Fruit fly (Drosophila melanogaster) whole organism, embryonic: ENCODE measurements around the gene CG15638.

Source experiments
- Aef1 ChIP-seq: fragments of 200-800 bp; sonication (Bioruptor generic); IDR thresholded peaks from 3 replicates; pipeline ENCODE4 v1.3.6; 2022; ENCODE audit warnings: missing biosample characterization, missing genetic modification characterization
- Atf3 ChIP-seq: fragments of 200-800 bp; sonication (Bioruptor generic); optimal IDR thresholded peaks from 3 replicates; lab custom pipeline; 2016; ENCODE audit warnings: missing biosample characterization, missing genetic modification characterization
- CG10267 ChIP-seq: fragments of 200-800 bp; sonication (Bioruptor generic); optimal IDR thresholded peaks from 2 replicates; lab custom pipeline; 2018; ENCODE audit warnings: missing biosample characterization, mild to moderate bottlenecking, missing genetic modification characterization, moderate library complexity
- CG10321 ChIP-seq: fragments of 200-800 bp; sonication (Bioruptor generic); IDR thresholded peaks from 2 replicates; pipeline ENCODE4 v1.3.6; 2022; ENCODE audit warnings: missing biosample characterization, missing genetic modification characterization
- CG10565 ChIP-seq: fragments of 200-800 bp; sonication (Bioruptor generic); optimal IDR thresholded peaks from 3 replicates; lab custom pipeline; 2016; ENCODE audit warnings: missing biosample characterization, mild to moderate bottlenecking, missing genetic modification characterization
- CG11504 ChIP-seq: fragments of 200-800 bp; sonication (Bioruptor generic); optimal IDR thresholded peaks from 3 replicates; lab custom pipeline; 2019; ENCODE audit warnings: missing biosample characterization, mild to moderate bottlenecking, missing genetic modification characterization, moderate library complexity
- CG12071 ChIP-seq: fragments of 200-800 bp; sonication (Bioruptor generic); optimal IDR thresholded peaks from 3 replicates; lab custom pipeline; 2018; ENCODE audit warnings: missing biosample characterization, mild to moderate bottlenecking, missing genetic modification characterization
- CG12391 ChIP-seq: fragments of 200-800 bp; sonication (Bioruptor generic); optimal IDR thresholded peaks from 3 replicates; lab custom pipeline; 2018; ENCODE audit warnings: missing biosample characterization, mild to moderate bottlenecking, missing genetic modification characterization, moderate library complexity
- CG13123 ChIP-seq: fragments of 200-800 bp; sonication (Bioruptor generic); optimal IDR thresholded peaks from 2 replicates; lab custom pipeline; 2016; ENCODE audit warnings: missing biosample characterization, missing genetic modification characterization
- CG17361 ChIP-seq: fragments of 200-800 bp; sonication (Bioruptor generic); IDR thresholded peaks from 3 replicates; pipeline ENCODE4 v1.3.6; 2022; ENCODE audit warnings: missing biosample characterization, missing genetic modification characterization
- CG18476 ChIP-seq: fragments of 200-800 bp; sonication (Bioruptor generic); optimal IDR thresholded peaks from 2 replicates; lab custom pipeline; 2016; ENCODE audit warnings: missing biosample characterization, mild to moderate bottlenecking, missing genetic modification characterization
- CG2116 ChIP-seq: fragments of 200-800 bp; sonication (Bioruptor generic); optimal IDR thresholded peaks from 3 replicates; lab custom pipeline; 2018; ENCODE audit warnings: missing biosample characterization, mild to moderate bottlenecking, missing genetic modification characterization
- CG2712 ChIP-seq: fragments of 200-800 bp; optimal IDR thresholded peaks from 3 replicates; lab custom pipeline; 2019; ENCODE audit warnings: missing biosample characterization, mild to moderate bottlenecking, missing genetic modification characterization, moderate library complexity
- CG2889 ChIP-seq: fragments of 200-800 bp; sonication (Bioruptor generic); IDR thresholded peaks from 3 replicates; pipeline ENCODE4 v1.3.6; 2022; ENCODE audit warnings: missing biosample characterization, missing genetic modification characterization
- CG30431 ChIP-seq: fragments of 200-800 bp; sonication (Bioruptor generic); optimal IDR thresholded peaks from 2 replicates; lab custom pipeline; 2017; ENCODE audit warnings: missing biosample characterization, missing genetic modification characterization
- CG31224 ChIP-seq: fragments of 200-800 bp; sonication (Bioruptor generic); IDR thresholded peaks from 2 replicates; pipeline ENCODE4 v1.3.6; 2022; ENCODE audit warnings: missing biosample characterization, missing genetic modification characterization
- CG32772 ChIP-seq: fragments of 200-800 bp; sonication (Bioruptor generic); IDR thresholded peaks from 2 replicates; pipeline ENCODE4 v1.3.6; 2022; ENCODE audit warnings: missing biosample characterization, missing genetic modification characterization
- CG42726 ChIP-seq: fragments of 200-800 bp; sonication (Bioruptor generic); IDR thresholded peaks from 2 replicates; pipeline ENCODE4 v1.3.6; 2022; ENCODE audit warnings: missing biosample characterization, missing genetic modification characterization; ENCODE audit not compliant: partially characterized antibody
- CG4282 ChIP-seq: fragments of 200-800 bp; sonication (Bioruptor generic); optimal IDR thresholded peaks from 2 replicates; lab custom pipeline; 2016; ENCODE audit warnings: missing biosample characterization, missing genetic modification characterization
- CG4360 ChIP-seq: fragments of 200-800 bp; sonication (Bioruptor generic); IDR thresholded peaks from 2 replicates; pipeline ENCODE4 v1.3.6; 2022; ENCODE audit warnings: missing biosample characterization, missing genetic modification characterization
- CG4404 ChIP-seq: fragments of 200-800 bp; sonication (Bioruptor generic); IDR thresholded peaks from 2 replicates; pipeline ENCODE4 v1.3.6; 2022; ENCODE audit warnings: missing biosample characterization, missing genetic modification characterization
- CG6254 ChIP-seq: fragments of 200-800 bp; sonication (Bioruptor generic); optimal IDR thresholded peaks from 3 replicates; lab custom pipeline; 2017; ENCODE audit warnings: mild to moderate bottlenecking, missing biosample characterization, missing genetic modification reagents, missing genetic modification characterization
- CG7271 ChIP-seq: fragments of 200-800 bp; sonication (Bioruptor generic); optimal IDR thresholded peaks from 2 replicates; lab custom pipeline; 2018; ENCODE audit warnings: missing biosample characterization, mild to moderate bottlenecking, missing genetic modification characterization, moderate library complexity
- CG9876 ChIP-seq: fragments of 200-800 bp; sonication (Bioruptor generic); optimal IDR thresholded peaks from 2 replicates; lab custom pipeline; 2016; ENCODE audit warnings: missing biosample characterization, missing genetic modification characterization
- Chrac-16 ChIP-seq: fragments of 200-800 bp; sonication (Bioruptor generic); optimal IDR thresholded peaks from 3 replicates; lab custom pipeline; 2016; ENCODE audit warnings: missing biosample characterization, missing genetic modification characterization
- D19A ChIP-seq: fragments of 200-800 bp; optimal IDR thresholded peaks from 3 replicates; lab custom pipeline; 2019; ENCODE audit warnings: missing biosample characterization, mild to moderate bottlenecking, missing genetic modification characterization, moderate library complexity
- D19B ChIP-seq: fragments of 200-800 bp; sonication (Bioruptor generic); optimal IDR thresholded peaks from 2 replicates; lab custom pipeline; 2017; ENCODE audit warnings: missing biosample characterization, mild to moderate bottlenecking, missing genetic modification characterization
- Dp ChIP-seq: fragments of 200-800 bp; sonication (Bioruptor generic); optimal IDR thresholded peaks from 2 replicates; lab custom pipeline; 2018; ENCODE audit warnings: missing biosample characterization, mild to moderate bottlenecking, missing genetic modification characterization, moderate library complexity
- HLH4C ChIP-seq: fragments of 200-800 bp; sonication (Bioruptor generic); IDR thresholded peaks from 3 replicates; pipeline ENCODE4 v1.3.6; 2022; ENCODE audit warnings: missing biosample characterization, missing genetic modification characterization; ENCODE audit not compliant: partially characterized antibody
- Lhr ChIP-seq: fragments of 200-800 bp; sonication (Bioruptor generic); optimal IDR thresholded peaks from 3 replicates; lab custom pipeline; 2017; ENCODE audit warnings: mild to moderate bottlenecking, missing biosample characterization, missing genetic modification reagents, missing genetic modification characterization
- NK7.1 ChIP-seq: fragments of 200-800 bp; sonication (Bioruptor generic); optimal IDR thresholded peaks from 3 replicates; lab custom pipeline; 2016; ENCODE audit warnings: missing biosample characterization, missing genetic modification characterization
- Side ChIP-seq: fragments of 200-800 bp; sonication (Bioruptor generic); optimal IDR thresholded peaks from 2 replicates; lab custom pipeline; 2016; ENCODE audit warnings: missing biosample characterization, missing genetic modification characterization
- Vsx1 ChIP-seq: fragments of 200-800 bp; sonication (Bioruptor generic); optimal IDR thresholded peaks from 2 replicates; lab custom pipeline; 2017; ENCODE audit warnings: missing biosample characterization, mild to moderate bottlenecking, missing genetic modification characterization, missing genetic modification reagents
- Xbp1 ChIP-seq: fragments of 200-800 bp; sonication (Bioruptor generic); optimal IDR thresholded peaks from 3 replicates; lab custom pipeline; 2016; ENCODE audit warnings: missing biosample characterization, mild to moderate bottlenecking, missing genetic modification characterization
- ac ChIP-seq: fragments of 200-800 bp; sonication (Bioruptor generic); optimal IDR thresholded peaks from 3 replicates; lab custom pipeline; 2017; ENCODE audit warnings: missing biosample characterization, mild to moderate bottlenecking, missing genetic modification characterization
- az2 ChIP-seq: fragments of 200-800 bp; sonication (Bioruptor generic); optimal IDR thresholded peaks from 3 replicates; lab custom pipeline; 2016; ENCODE audit warnings: missing biosample characterization, missing genetic modification characterization
- dpn ChIP-seq, 2 experiments: fragments of 200-800 bp; sonication (Bioruptor generic); optimal IDR thresholded peaks; 3 replicates each; lab custom pipeline; 2016; ENCODE audit warnings: missing biosample characterization in 2 of 2, missing genetic modification characterization in 2 of 2
- esg ChIP-seq: fragments of 200-800 bp; sonication (Bioruptor generic); conservative IDR thresholded peaks from 2 replicates; pipeline ENCODE4 v1.3.6; 2022; ENCODE audit warnings: missing biosample characterization, missing genetic modification characterization
- fd64A ChIP-seq: fragments of 200-800 bp; sonication (Bioruptor generic); optimal IDR thresholded peaks from 3 replicates; lab custom pipeline; 2018; ENCODE audit warnings: missing biosample characterization, mild to moderate bottlenecking, missing genetic modification characterization
- gt ChIP-seq: fragments of 200-800 bp; sonication (Bioruptor generic); IDR thresholded peaks from 2 replicates; pipeline ENCODE4 v1.3.6; 2022; ENCODE audit warnings: missing biosample characterization, missing genetic modification characterization
- ham ChIP-seq: fragments of 200-800 bp; sonication (Bioruptor generic); IDR thresholded peaks from 2 replicates; pipeline ENCODE4 v1.3.6; 2022; ENCODE audit warnings: missing biosample characterization, missing genetic modification characterization
- hbn ChIP-seq: fragments of 200-800 bp; sonication (Bioruptor generic); IDR thresholded peaks from 2 replicates; pipeline ENCODE4 v1.3.6; 2022; ENCODE audit warnings: missing biosample characterization, missing genetic modification characterization; ENCODE audit not compliant: partially characterized antibody
- kah ChIP-seq: fragments of 200-800 bp; sonication (Bioruptor generic); optimal IDR thresholded peaks from 2 replicates; lab custom pipeline; 2018; ENCODE audit warnings: missing biosample characterization, mild to moderate bottlenecking, missing genetic modification characterization
- nmo ChIP-seq: fragments of 200-800 bp; sonication (Bioruptor generic); optimal IDR thresholded peaks from 2 replicates; lab custom pipeline; 2018; ENCODE audit warnings: missing biosample characterization, mild to moderate bottlenecking, missing genetic modification characterization, moderate library complexity
- onecut ChIP-seq: fragments of 200-800 bp; sonication (Bioruptor generic); IDR thresholded peaks from 2 replicates; pipeline ENCODE4 v1.3.6; 2022; ENCODE audit warnings: missing biosample characterization, missing genetic modification characterization
- rib ChIP-seq: fragments of 200-800 bp; sonication (Bioruptor generic); IDR thresholded peaks from 2 replicates; pipeline ENCODE4 v1.3.6; 2022; ENCODE audit warnings: missing biosample characterization, missing genetic modification characterization
- slp2 ChIP-seq: fragments of 200-800 bp; sonication (Bioruptor generic); optimal IDR thresholded peaks from 2 replicates; lab custom pipeline; 2016; ENCODE audit warnings: missing biosample characterization, missing genetic modification characterization
- ttk ChIP-seq: fragments of 200-800 bp; sonication (Bioruptor generic); IDR thresholded peaks from 2 replicates; pipeline ENCODE4 v2.1.2; 2022; ENCODE audit warnings: missing biosample characterization, missing genetic modification characterization

Gene CG15638

dm6 chr2L:13548786-13549780 is 13.5 kb upstream of the CG15638 start, which contains the start of gene B4 (continued):
- TF ChIP-seq CG10321 (GFP tag; lab: Robert Waterston, UW) (0 out of 2 replicates have a peak, but pooled peaks have one; percentile 35), Xbp1 (GFP tag; lab: Kevin White, UChicago) (no peak), CG10565 (GFP tag; lab: Kevin White, UChicago) (no peak), HLH4C (GFP tag; lab: Robert Waterston, UW) (no peak), CG9876 (GFP tag; lab: Kevin White, UChicago) (no peak), CG2116 (GFP tag; lab: Kevin White, UChicago) (peak; percentile 55), CG13123 (GFP tag; lab: Kevin White, UChicago) (no peak), Lhr (peak; percentile 59), ac (GFP tag; lab: Kevin White, UChicago) (no peak), CG10267 (no peak), Vsx1 (no peak), CG7271 (tag; lab: Kevin White, UChicago) (no peak), CG42726 (peak; percentile 77), CG2712 (tag; lab: Kevin White, UChicago) (no peak), CG4360 (GFP tag; lab: Robert Waterston, UW) (peak; percentile 46; the same call in 1 of the 2 replicates), CG4404 (no peak), NK7.1 (GFP tag; lab: Kevin White, UChicago) (peak; percentile 2), onecut (peak; percentile 37), Aef1 (GFP tag; lab: Robert Waterston, UW) (no peak; the same call in 2 of the 3 replicates), dpn (GFP tag; optimal IDR thresholded peaks at IDR 0.05; lab: Kevin White, UChicago) (peak; percentile 12 to 13), CG6254 (no peak), CG4282 (GFP tag; lab: Kevin White, UChicago) (no peak), Atf3 (GFP tag; lab: Kevin White, UChicago) (no peak), CG2889 (no peak), CG17361 (GFP tag; lab: Robert Waterston, UW) (no peak), hbn (GFP tag; lab: Robert Waterston, UW) (no peak), CG11504 (tag; lab: Kevin White, UChicago) (peak; percentile 6), fd64A (GFP tag; lab: Kevin White, UChicago) (peak; percentile 69), esg (GFP tag; lab: Robert Waterston, UW) (no peak), CG12391 (tag; lab: Kevin White, UChicago) (no peak), rib (GFP tag; lab: Robert Waterston, UW) (peak; percentile 72), CG30431 (no peak), az2 (GFP tag; lab: Kevin White, UChicago) (no peak), D19A (tag; lab: Kevin White, UChicago) (no peak), slp2 (no peak), Side (GFP tag; lab: Kevin White, UChicago) (peak; percentile 66), kah (GFP tag; lab: Kevin White, UChicago) (peak; percentile 52), CG31224 (GFP tag; lab: Robert Waterston, UW) (peak; percentile 46; the same call in 1 of the 2 replicates), CG12071 (GFP tag; lab: Kevin White, UChicago) (peak; percentile 72), ttk (0 out of 2 replicates have a peak, but pooled peaks have one; percentile 37), D19B (GFP tag; lab: Kevin White, UChicago) (no peak), CG32772 (GFP tag; lab: Robert Waterston, UW) (0 out of 2 replicates have a peak, but pooled peaks have one; percentile 18), Dp (GFP tag; lab: Kevin White, UChicago) (peak; percentile 96), Chrac-16 (GFP tag; lab: Kevin White, UChicago) (no peak), gt (GFP tag; lab: Robert Waterston, UW) (no peak), nmo (GFP tag; lab: Kevin White, UChicago) (no peak), ham (GFP tag; lab: Robert Waterston, UW) (no peak), CG18476 (no peak)
